Fruit fly (Drosophila melanogaster): ENCODE data around the gene acs.
A peak's percentile ranks its signal among the peaks of the same experiment; 100 is the strongest.

The acs gene

DNA sequence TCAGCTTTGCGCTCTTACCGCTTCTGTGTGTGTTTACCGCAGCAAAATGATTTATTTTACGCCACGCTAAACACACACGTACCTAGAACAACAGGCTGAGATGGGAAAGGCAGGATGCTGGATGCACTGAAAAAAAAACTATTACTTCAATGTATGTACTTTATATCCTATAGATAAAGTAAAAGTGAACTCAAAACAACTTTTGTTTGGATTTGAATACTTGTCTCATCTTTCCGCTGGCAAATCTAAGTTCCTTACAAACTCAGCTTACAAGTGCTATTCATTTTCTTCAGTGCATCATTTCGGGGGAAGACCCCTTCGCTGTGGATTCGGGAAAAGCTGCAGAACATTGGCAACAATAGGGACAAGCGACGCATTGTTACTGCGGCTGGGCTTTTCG, 5.3 kb downstream of the acs start (continued):
- TF ChIP-seq CoRest (tag; optimal IDR thresholded peaks at IDR 0.05) (no peak), CG3065 (GFP tag; optimal IDR thresholded peaks at IDR 0.05) (no peak), Rfx (GFP tag; IDR thresholded peaks at IDR 0.05) (peak; percentile 46; the same call in 1 of the 2 replicates), Med (GFP tag) (peak; percentile 89), CG6791 (GFP tag; IDR thresholded peaks at IDR 0.05; ENCODE audit: partially characterized antibody) (no peak), slp2 (GFP tag; optimal IDR thresholded peaks at IDR 0.05) (no peak), CG8924 (tag; optimal IDR thresholded peaks at IDR 0.05) (no peak), CG9797 (GFP tag; optimal IDR thresholded peaks at IDR 0.05) (no peak), klu (GFP tag; IDR thresholded peaks at IDR 0.05) (no peak), Gug (GFP tag; IDR thresholded peaks at IDR 0.05) (0 out of 4 replicates have a peak, but pooled peaks have one; percentile 4), CG30403 (GFP tag; optimal IDR thresholded peaks at IDR 0.05) (peak; percentile 15), CG7556 (GFP tag; optimal IDR thresholded peaks at IDR 0.05) (peak; percentile 35), Fer2 (tag; optimal IDR thresholded peaks at IDR 0.05) (no peak), lab (GFP tag; optimal IDR thresholded peaks at IDR 0.05) (peak; percentile 36), Doc2 (GFP tag; IDR thresholded peaks at IDR 0.05) (no peak), CG1024 (GFP tag; IDR thresholded peaks at IDR 0.05) (no peak), CG14014 (GFP tag; IDR thresholded peaks at IDR 0.05) (peak; percentile 45; the same call in 1 of the 2 replicates), Six4 (GFP tag; optimal IDR thresholded peaks at IDR 0.05) (no peak), GATAe (GFP tag; conservative IDR thresholded peaks at IDR 0.05) (no peak), odd (GFP tag; optimal IDR thresholded peaks at IDR 0.05) (no peak), Xbp1 (GFP tag; optimal IDR thresholded peaks at IDR 0.05) (peak; percentile 5), CG2202 (tag; optimal IDR thresholded peaks at IDR 0.05) (no peak), Dip2 (GFP tag; IDR thresholded peaks at IDR 0.05) (no peak), Ptx1 (GFP tag; IDR thresholded peaks at IDR 0.05) (peak; percentile 52), Awh (GFP tag; IDR thresholded peaks at IDR 0.05) (no peak), CG17359 (tag; optimal IDR thresholded peaks at IDR 0.05) (peak; percentile 22), CG11696 (GFP tag; IDR thresholded peaks at IDR 0.05) (no peak), CG7839 (tag; optimal IDR thresholded peaks at IDR 0.05) (peak; percentile 33), Hr51 (GFP tag; optimal IDR thresholded peaks at IDR 0.05) (peak in 1 of 2 experiments; percentile 9), dysf (GFP tag; IDR thresholded peaks at IDR 0.05) (peak; percentile 40; the same call in 1 of the 3 replicates), chn (GFP tag; optimal IDR thresholded peaks at IDR 0.05) (no peak), sim (GFP tag; IDR thresholded peaks at IDR 0.05) (no peak), ewg (GFP tag; optimal IDR thresholded peaks at IDR 0.05) (no peak), CG18599 (GFP tag; optimal IDR thresholded peaks at IDR 0.05) (peak; percentile 67), Hmr (GFP tag; optimal IDR thresholded peaks at IDR 0.05) (peak; percentile 64), grau (tag; optimal IDR thresholded peaks at IDR 0.05) (peak; percentile 12), dmrt99B (tag; optimal IDR thresholded peaks at IDR 0.05) (peak; percentile 40), tio (GFP tag; optimal IDR thresholded peaks at IDR 0.05) (no peak), sob (GFP tag; IDR thresholded peaks at IDR 0.05) (peak; percentile 47; the same call in 1 of the 2 replicates), lilli (GFP tag; optimal IDR thresholded peaks at IDR 0.05) (peak; percentile 4), Ets65A (GFP tag) (peak; percentile 91), Spps (tag; optimal IDR thresholded peaks at IDR 0.05) (no peak), bcd (GFP tag; optimal IDR thresholded peaks at IDR 0.05) (peak; percentile 8), h (optimal IDR thresholded peaks at IDR 0.05) (no peak), CG4282 (GFP tag; optimal IDR thresholded peaks at IDR 0.05) (no peak), CG12391 (tag; optimal IDR thresholded peaks at IDR 0.05) (no peak), Usf (GFP tag; optimal IDR thresholded peaks at IDR 0.05) (no peak), CG10366 (GFP tag; IDR thresholded peaks at IDR 0.05) (0 out of 2 replicates have a peak, but pooled peaks have one; percentile 13), chif (GFP tag; optimal IDR thresholded peaks at IDR 0.05) (peak in 1 of 2 experiments; percentile 5), eve (GFP tag; optimal IDR thresholded peaks at IDR 0.05) (no peak), CG9215 (GFP tag; IDR thresholded peaks at IDR 0.05) (no peak), Dip3 (GFP tag; optimal IDR thresholded peaks at IDR 0.05) (no peak)

Measured in whole organism, embryonic.